Fruit fly (Drosophila melanogaster): Measurements from ENCODE around the gene CG12605.

CG12605 gene

DNA sequence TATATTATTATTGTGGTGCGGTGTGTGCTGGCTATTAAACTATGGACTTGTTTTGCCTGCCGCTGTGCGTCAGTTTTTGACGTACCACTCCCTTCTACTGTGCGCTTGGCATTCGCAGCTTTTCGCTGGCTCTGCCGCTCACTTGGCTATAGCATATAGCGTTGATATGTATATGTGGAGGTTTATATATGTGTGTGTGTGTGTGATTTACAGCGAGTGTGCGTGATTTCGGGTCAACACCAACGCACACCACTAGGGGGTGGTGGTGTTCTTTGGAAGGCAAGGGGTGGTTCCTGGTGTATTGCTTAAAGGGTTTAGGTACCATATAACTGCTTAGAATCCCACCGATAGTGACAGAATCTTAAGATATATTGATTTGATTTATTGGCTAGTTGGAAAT is at the start of gene CG12605:
TSS of gene CG12605 (minus strand) at position 101 of the 400 bp plus-strand sequence.
- no peak for TF ChIP-seq CG15710 (tag; optimal IDR thresholded peaks at IDR 0.05)
- TF ChIP-seq EcR (GFP tag; optimal IDR thresholded peaks at IDR 0.05), result no peak
- TF ChIP-seq CG34367 (tag; optimal IDR thresholded peaks at IDR 0.05), result no peak
- no peak for TF ChIP-seq CG12605 (GFP tag; IDR thresholded peaks at IDR 0.05)
- TF ChIP-seq CG32121 (GFP tag; IDR thresholded peaks at IDR 0.05), result no peak
- no peak for TF ChIP-seq CG10348 (GFP tag; IDR thresholded peaks at IDR 0.05)
- TF ChIP-seq Ets98B (GFP tag; IDR thresholded peaks at IDR 0.05), result no peak
- no peak for TF ChIP-seq CG14655 (GFP tag; optimal IDR thresholded peaks at IDR 0.05)
- no peak for TF ChIP-seq gl (tag; optimal IDR thresholded peaks at IDR 0.05)
- no peak for TF ChIP-seq fd96Ca (GFP tag; IDR thresholded peaks at IDR 0.05)
- TF ChIP-seq D1 (tag; optimal IDR thresholded peaks at IDR 0.05), result no peak
- TF ChIP-seq CG17806 (tag; optimal IDR thresholded peaks at IDR 0.05), result no peak
- no peak for TF ChIP-seq Snoo (tag; optimal IDR thresholded peaks at IDR 0.05)
- no peak for TF ChIP-seq CG9948 (tag; optimal IDR thresholded peaks at IDR 0.05)
- TF ChIP-seq CG8159 (tag; optimal IDR thresholded peaks at IDR 0.05), result no peak
- TF ChIP-seq CG4496 (GFP tag; IDR thresholded peaks at IDR 0.05), result no peak
- TF ChIP-seq CG8301 (tag; optimal IDR thresholded peaks at IDR 0.05), result no peak
- no peak for TF ChIP-seq Pif1A (GFP tag; optimal IDR thresholded peaks at IDR 0.05)

DNA sequence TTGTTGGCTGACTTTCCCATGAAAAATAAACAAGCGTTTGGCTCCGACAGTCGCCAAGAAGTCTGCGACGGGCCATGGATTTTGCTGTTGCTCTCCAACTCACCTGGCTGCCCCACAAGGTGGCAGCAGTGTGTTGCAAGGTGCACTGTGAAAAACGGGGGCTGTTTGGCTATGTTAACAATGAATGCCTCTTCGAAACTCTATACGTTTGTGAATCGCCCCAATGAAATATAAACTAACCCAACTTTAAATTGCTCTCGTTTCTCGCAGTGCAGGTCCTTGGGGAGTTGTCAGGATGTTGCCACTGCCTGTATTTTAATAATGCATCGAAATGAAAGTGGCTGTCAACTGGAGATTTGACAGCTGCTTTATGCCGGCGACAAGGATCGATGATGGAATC is 49.8 kb upstream of the CG12605 start:
- TF ChIP-seq Snoo (tag; optimal IDR thresholded peaks at IDR 0.05), result no peak
- TF ChIP-seq fd96Ca (GFP tag; IDR thresholded peaks at IDR 0.05), result peak; percentile 57; the same call in 1 of the 3 replicates
- peak; percentile 46; the same call in 1 of the 3 replicates for TF ChIP-seq CG4496 (GFP tag; IDR thresholded peaks at IDR 0.05)
- no peak for TF ChIP-seq gl (tag; optimal IDR thresholded peaks at IDR 0.05)
- TF ChIP-seq EcR (GFP tag; optimal IDR thresholded peaks at IDR 0.05), result no peak
- TF ChIP-seq Pif1B (GFP tag; optimal IDR thresholded peaks at IDR 0.05), result peak; percentile 1
- TF ChIP-seq CG10348 (GFP tag; IDR thresholded peaks at IDR 0.05), result no peak
- no peak for TF ChIP-seq CG9948 (tag; optimal IDR thresholded peaks at IDR 0.05)
- no peak for TF ChIP-seq D1 (tag; optimal IDR thresholded peaks at IDR 0.05)
- TF ChIP-seq CG32121 (GFP tag; IDR thresholded peaks at IDR 0.05), result no peak
- TF ChIP-seq CG12605 (GFP tag; IDR thresholded peaks at IDR 0.05), result no peak
- TF ChIP-seq rn (GFP tag; IDR thresholded peaks at IDR 0.05), result no peak
- TF ChIP-seq Ets98B (GFP tag; IDR thresholded peaks at IDR 0.05), result peak; percentile 44; the same call in 1 of the 2 replicates
- no peak for TF ChIP-seq CG34367 (tag; optimal IDR thresholded peaks at IDR 0.05)
- TF ChIP-seq CG8159 (tag; optimal IDR thresholded peaks at IDR 0.05), result peak; percentile 12
- TF ChIP-seq CG14655 (GFP tag; optimal IDR thresholded peaks at IDR 0.05), result peak; percentile 31
- peak; percentile 29 for TF ChIP-seq CG15710 (tag; optimal IDR thresholded peaks at IDR 0.05)
- TF ChIP-seq CG13204 (GFP tag; optimal IDR thresholded peaks at IDR 0.05), result no peak
- peak; percentile 29 for TF ChIP-seq CG8301 (tag; optimal IDR thresholded peaks at IDR 0.05)
- TF ChIP-seq Pif1A (GFP tag; optimal IDR thresholded peaks at IDR 0.05), result peak; percentile 29
- TF ChIP-seq CG17806 (tag; optimal IDR thresholded peaks at IDR 0.05), result peak; percentile 5

DNA sequence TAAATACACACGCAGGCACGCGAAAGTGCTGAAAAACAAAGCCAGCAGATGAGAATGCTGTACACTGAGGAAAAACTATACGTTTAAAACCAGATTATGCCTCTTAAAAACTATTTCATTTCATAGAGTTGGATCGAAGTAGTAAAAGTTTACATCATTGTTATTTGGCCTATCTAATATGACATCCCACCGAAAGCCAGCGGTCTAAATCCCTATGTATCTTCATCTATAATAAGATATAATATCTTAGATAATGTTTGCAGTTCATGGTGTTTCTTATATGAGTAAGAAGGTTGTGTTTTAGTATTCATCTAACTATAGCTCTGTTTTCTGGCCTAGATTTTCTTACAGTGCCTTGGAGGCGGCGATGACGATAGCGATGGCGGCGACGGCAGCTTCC is 45.6 kb upstream of the CG12605 start:
- TF ChIP-seq CG9948 (tag; optimal IDR thresholded peaks at IDR 0.05) (peak; percentile 1), CG8159 (tag; optimal IDR thresholded peaks at IDR 0.05) (peak; percentile 32), CG10348 (GFP tag; IDR thresholded peaks at IDR 0.05) (no peak), CG14655 (GFP tag; optimal IDR thresholded peaks at IDR 0.05) (peak; percentile 4)

DNA sequence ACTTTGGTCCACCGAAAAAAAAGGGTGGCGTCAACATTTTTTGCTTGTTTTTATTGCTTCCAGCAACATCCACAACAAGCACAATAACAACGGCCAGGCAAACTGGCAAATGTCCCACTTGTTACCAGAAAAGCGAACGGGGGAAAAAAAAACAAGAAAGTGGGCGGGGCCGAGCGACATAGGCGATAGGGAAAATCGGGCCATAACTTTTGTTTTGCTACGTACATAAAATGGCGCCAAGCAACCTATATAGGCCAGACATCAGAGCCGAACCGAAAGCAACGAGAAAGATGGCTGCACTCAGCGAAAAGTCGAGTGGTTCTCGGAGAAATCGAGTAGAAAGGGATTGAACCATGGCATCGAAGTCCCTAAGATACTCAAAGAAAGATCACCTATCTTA is 42.7 kb upstream of the CG12605 start:
- peak; percentile 6 for TF ChIP-seq CG14655 (GFP tag; optimal IDR thresholded peaks at IDR 0.05)
- no peak for TF ChIP-seq Pif1B (GFP tag; optimal IDR thresholded peaks at IDR 0.05)

DNA sequence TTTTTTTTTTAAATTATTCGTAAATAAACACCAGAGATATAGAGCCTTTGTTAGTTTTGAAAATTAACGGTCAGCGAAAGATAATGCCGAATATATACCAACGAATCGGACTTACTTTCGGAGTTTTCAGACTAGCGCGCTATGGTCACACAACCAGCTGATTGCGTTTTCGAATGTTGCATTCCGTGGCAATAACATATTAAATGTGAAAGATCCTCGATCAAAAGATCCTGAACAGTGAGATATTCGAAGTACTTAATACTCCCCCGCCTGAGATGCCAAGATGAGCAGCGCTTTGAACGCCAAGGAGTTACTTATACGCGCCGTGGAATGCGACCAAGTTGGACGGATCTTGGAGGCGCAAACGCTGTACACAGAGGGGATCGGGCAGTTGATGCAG is 38.7 kb upstream of the CG12605 start, which contains the start of gene CG14985:
TSS of gene CG14985 (plus strand) at position 159 of the 400 bp plus-strand sequence.
- TF ChIP-seq CG15710 (tag; optimal IDR thresholded peaks at IDR 0.05), result no peak
- no peak for TF ChIP-seq CG4496 (GFP tag; IDR thresholded peaks at IDR 0.05)
- TF ChIP-seq Ets98B (GFP tag; IDR thresholded peaks at IDR 0.05), result no peak
- TF ChIP-seq CG10348 (GFP tag; IDR thresholded peaks at IDR 0.05), result no peak
- no peak for TF ChIP-seq Pif1B (GFP tag; optimal IDR thresholded peaks at IDR 0.05)
- TF ChIP-seq CG32121 (GFP tag; IDR thresholded peaks at IDR 0.05), result no peak
- no peak for TF ChIP-seq CG9948 (tag; optimal IDR thresholded peaks at IDR 0.05)
- TF ChIP-seq CG34367 (tag; optimal IDR thresholded peaks at IDR 0.05), result no peak
- no peak for TF ChIP-seq Pif1A (GFP tag; optimal IDR thresholded peaks at IDR 0.05)
- no peak for TF ChIP-seq Snoo (tag; optimal IDR thresholded peaks at IDR 0.05)
- no peak for TF ChIP-seq rn (GFP tag; IDR thresholded peaks at IDR 0.05)
- no peak for TF ChIP-seq CG12605 (GFP tag; IDR thresholded peaks at IDR 0.05)
- no peak for TF ChIP-seq CG13204 (GFP tag; optimal IDR thresholded peaks at IDR 0.05)
- no peak for TF ChIP-seq D1 (tag; optimal IDR thresholded peaks at IDR 0.05)
- no peak for TF ChIP-seq CG8159 (tag; optimal IDR thresholded peaks at IDR 0.05)
- no peak for TF ChIP-seq CG14655 (GFP tag; optimal IDR thresholded peaks at IDR 0.05)

DNA sequence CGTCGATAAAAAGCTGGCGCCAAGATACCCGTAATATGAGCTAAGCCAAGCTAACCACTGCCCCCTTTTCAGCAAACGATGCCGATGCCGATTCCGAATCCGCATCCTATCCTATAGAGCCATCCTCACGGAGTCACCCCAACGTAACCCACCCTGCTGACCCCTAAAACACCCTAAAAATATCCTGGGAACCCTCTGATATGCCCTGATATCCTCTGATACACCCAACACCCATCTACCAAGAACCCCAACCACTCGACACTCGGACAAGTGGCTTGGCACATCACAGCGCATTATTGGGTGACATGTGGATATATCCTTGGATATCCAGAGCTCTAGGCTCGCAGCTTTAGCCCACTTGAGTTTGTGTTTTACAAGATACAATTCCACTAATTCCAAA is 36.9 kb upstream of the CG12605 start:
- no peak for TF ChIP-seq Ets98B (GFP tag; IDR thresholded peaks at IDR 0.05)
- TF ChIP-seq CG15710 (tag; optimal IDR thresholded peaks at IDR 0.05), result no peak
- TF ChIP-seq CG8159 (tag; optimal IDR thresholded peaks at IDR 0.05), result no peak
- no peak for TF ChIP-seq CG12605 (GFP tag; IDR thresholded peaks at IDR 0.05)
- TF ChIP-seq rn (GFP tag; IDR thresholded peaks at IDR 0.05), result no peak
- TF ChIP-seq CG17806 (tag; optimal IDR thresholded peaks at IDR 0.05), result no peak
- TF ChIP-seq fd96Ca (GFP tag; IDR thresholded peaks at IDR 0.05), result no peak

DNA sequence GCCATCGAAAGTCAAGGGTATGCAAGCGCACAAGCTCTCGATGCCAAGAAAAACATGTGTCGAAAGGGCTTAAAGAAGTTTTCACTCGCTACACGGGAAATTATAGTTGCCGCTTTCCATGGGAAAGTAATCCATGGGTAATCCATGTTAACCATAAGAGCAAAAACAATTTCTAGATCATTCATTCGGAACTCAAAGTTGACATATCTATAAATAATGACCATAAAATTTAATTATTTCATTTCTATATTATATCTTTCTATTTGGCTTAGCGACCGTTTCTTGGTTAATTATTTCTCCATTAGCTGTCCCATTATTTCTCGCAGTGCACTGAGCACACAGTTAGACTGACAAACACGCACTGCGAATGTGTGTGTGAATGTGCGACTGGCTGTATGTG is 36.1 kb upstream of the CG12605 start:
- no peak for TF ChIP-seq gl (tag; optimal IDR thresholded peaks at IDR 0.05)
- TF ChIP-seq CG9948 (tag; optimal IDR thresholded peaks at IDR 0.05), result no peak
- TF ChIP-seq CG32121 (GFP tag; IDR thresholded peaks at IDR 0.05), result no peak
- peak; percentile 22 for TF ChIP-seq CG8159 (tag; optimal IDR thresholded peaks at IDR 0.05)
- TF ChIP-seq CG34367 (tag; optimal IDR thresholded peaks at IDR 0.05), result peak; percentile 13
- TF ChIP-seq Snoo (tag; optimal IDR thresholded peaks at IDR 0.05), result no peak
- peak; percentile 27 for TF ChIP-seq CG15710 (tag; optimal IDR thresholded peaks at IDR 0.05)

Measured in whole organism, pupa.